Worm (Caenorhabditis elegans) whole organism, L3 larva: ENCODE results near the gene T23G7.3.

ENCODE experiments used
- ZK546.5 ChIP-seq: sonication (generic microtip); optimal IDR thresholded peaks from 2 replicates; lab custom pipeline; 2017; ENCODE audit warnings: missing biosample characterization, missing genetic modification characterization
- aly-2 ChIP-seq: fragments of 150-350 bp; optimal IDR thresholded peaks from 2 replicates; lab custom pipeline; 2014; ENCODE audit warnings: missing biosample characterization, missing genetic modification characterization
- ama-1 ChIP-seq: fragments of 150-350 bp; optimal IDR thresholded peaks from 2 replicates; lab custom pipeline; 2018
- ceh-16 ChIP-seq: sonication (generic microtip); optimal IDR thresholded peaks from 2 replicates; lab custom pipeline; 2017; ENCODE audit warnings: missing biosample characterization, missing genetic modification characterization
- ceh-28 ChIP-seq: fragments of 150-350 bp; optimal IDR thresholded peaks from 2 replicates; lab custom pipeline; 2014; ENCODE audit warnings: missing biosample characterization, missing genetic modification reagents, missing genetic modification characterization
- ceh-82 ChIP-seq: fragments of 150-350 bp; optimal IDR thresholded peaks from 2 replicates; lab custom pipeline; 2014; ENCODE audit warnings: missing biosample characterization, missing genetic modification characterization
- ceh-9 ChIP-seq: sonication (generic microtip); optimal IDR thresholded peaks from 2 replicates; lab custom pipeline; 2018; ENCODE audit warnings: missing biosample characterization, missing genetic modification characterization
- elt-1 ChIP-seq: fragments of 150-350 bp; optimal IDR thresholded peaks from 2 replicates; lab custom pipeline; 2014; ENCODE audit warnings: missing biosample characterization, missing genetic modification characterization
- elt-2 ChIP-seq: sonication (generic microtip); optimal IDR thresholded peaks from 2 replicates; lab custom pipeline; 2016; ENCODE audit warnings: missing genetic modification reagents, mild to moderate bottlenecking, missing genetic modification characterization, missing compliant biosample characterization
- elt-3 ChIP-seq, 3 experiments: fragments of 150-350 bp in 1 of 3; sonication (generic microtip) in 2 of 3; optimal IDR thresholded peaks; 2 replicates in 2 of 3; 4 replicates in 1 of 3; lab custom pipeline; 2014 to 2017; ENCODE audit warnings: missing biosample characterization in 3 of 3, missing genetic modification characterization in 3 of 3
- fos-1 ChIP-seq: fragments of 150-350 bp; optimal IDR thresholded peaks from 2 replicates; lab custom pipeline; 2014; ENCODE audit warnings: missing biosample characterization, missing genetic modification characterization
- lin-15B ChIP-seq: fragments of 150-350 bp; optimal IDR thresholded peaks from 2 replicates; lab custom pipeline; 2014; ENCODE audit warnings: missing biosample characterization, missing genetic modification characterization
- lin-39 ChIP-seq: fragments of 150-350 bp; optimal IDR thresholded peaks from 2 replicates; lab custom pipeline; 2018; ENCODE audit warnings: missing biosample characterization, missing genetic modification reagents, missing genetic modification characterization
- lsy-12 ChIP-seq: sonication (generic microtip); optimal IDR thresholded peaks from 2 replicates; lab custom pipeline; 2016; ENCODE audit warnings: mild to moderate bottlenecking, missing genetic modification characterization, missing compliant biosample characterization
- mdl-1 ChIP-seq: fragments of 150-350 bp; optimal IDR thresholded peaks from 2 replicates; lab custom pipeline; 2014; ENCODE audit warnings: missing biosample characterization, missing genetic modification characterization
- nfya-1 ChIP-seq: sonication (generic microtip); optimal IDR thresholded peaks from 2 replicates; lab custom pipeline; 2017; ENCODE audit warnings: missing genetic modification characterization, mild to moderate bottlenecking, missing compliant biosample characterization, antibody characterized with exemption, moderate library complexity; ENCODE audit not compliant: insufficient read depth
- nhr-11 ChIP-seq: fragments of 150-350 bp; optimal IDR thresholded peaks from 2 replicates; lab custom pipeline; 2014; ENCODE audit warnings: missing biosample characterization, missing genetic modification characterization
- nhr-23 ChIP-seq: fragments of 150-350 bp; optimal IDR thresholded peaks from 2 replicates; lab custom pipeline; 2014; ENCODE audit warnings: missing biosample characterization, missing genetic modification reagents, missing genetic modification characterization
- nhr-237 ChIP-seq: fragments of 150-350 bp; optimal IDR thresholded peaks from 2 replicates; lab custom pipeline; 2014; ENCODE audit warnings: missing biosample characterization, missing genetic modification characterization
- nhr-25 ChIP-seq: sonication (generic microtip); optimal IDR thresholded peaks from 2 replicates; lab custom pipeline; 2017; ENCODE audit warnings: missing biosample characterization, missing genetic modification characterization
- nhr-28 ChIP-seq: fragments of 150-350 bp; optimal IDR thresholded peaks from 2 replicates; lab custom pipeline; 2014; ENCODE audit warnings: missing biosample characterization, missing genetic modification characterization
- nhr-43 ChIP-seq: sonication (generic microtip); optimal IDR thresholded peaks from 2 replicates; lab custom pipeline; 2016; ENCODE audit warnings: mild to moderate bottlenecking, missing genetic modification characterization, missing compliant biosample characterization; ENCODE audit not compliant: poor library complexity, severe bottlenecking
- nhr-67 ChIP-seq: fragments of 150-350 bp; optimal IDR thresholded peaks from 2 replicates; lab custom pipeline; 2014; ENCODE audit warnings: missing biosample characterization, missing genetic modification characterization
- nhr-76 ChIP-seq: fragments of 150-350 bp; sonication (generic microtip); optimal IDR thresholded peaks from 5 replicates; lab custom pipeline; 2014; ENCODE audit warnings: missing biosample characterization, missing genetic modification characterization
- nhr-77 ChIP-seq: fragments of 150-350 bp; optimal IDR thresholded peaks from 2 replicates; lab custom pipeline; 2014; ENCODE audit warnings: missing biosample characterization, missing genetic modification characterization
- pha-4 ChIP-seq: fragments of 150-350 bp; optimal IDR thresholded peaks from 2 replicates; lab custom pipeline; 2014; ENCODE audit warnings: missing biosample characterization, missing genetic modification reagents, missing genetic modification characterization
- pqm-1 ChIP-seq: fragments of 150-350 bp; optimal IDR thresholded peaks from 2 replicates; lab custom pipeline; 2017; ENCODE audit warnings: missing biosample characterization, missing genetic modification characterization, inconsistent platforms
- sea-2 ChIP-seq: fragments of 150-350 bp; sonication (generic microtip); optimal IDR thresholded peaks from 4 replicates; lab custom pipeline; 2014; ENCODE audit warnings: missing biosample characterization, missing genetic modification reagents, missing genetic modification characterization
- snpc-4 ChIP-seq: fragments of 150-350 bp; optimal IDR thresholded peaks from 2 replicates; lab custom pipeline; 2014; ENCODE audit warnings: missing biosample characterization, missing genetic modification characterization
- tbx-2 ChIP-seq: sonication (generic microtip); optimal IDR thresholded peaks from 2 replicates; lab custom pipeline; 2016; ENCODE audit warnings: mild to moderate bottlenecking, missing genetic modification characterization, missing compliant biosample characterization
- unc-39 ChIP-seq: sonication (generic microtip); optimal IDR thresholded peaks from 4 replicates; lab custom pipeline; 2017; ENCODE audit warnings: missing biosample characterization, missing genetic modification characterization
- zag-1 ChIP-seq: fragments of 150-350 bp; optimal IDR thresholded peaks from 2 replicates; lab custom pipeline; 2014; ENCODE audit warnings: missing biosample characterization, missing genetic modification characterization
- ztf-11 ChIP-seq: fragments of 150-350 bp; optimal IDR thresholded peaks from 2 replicates; lab custom pipeline; 2014; ENCODE audit warnings: missing biosample characterization, missing genetic modification characterization
- ztf-4 ChIP-seq: fragments of 150-350 bp; optimal IDR thresholded peaks from 2 replicates; lab custom pipeline; 2014; ENCODE audit warnings: missing biosample characterization, missing genetic modification characterization

T23G7.3 gene

DNA sequence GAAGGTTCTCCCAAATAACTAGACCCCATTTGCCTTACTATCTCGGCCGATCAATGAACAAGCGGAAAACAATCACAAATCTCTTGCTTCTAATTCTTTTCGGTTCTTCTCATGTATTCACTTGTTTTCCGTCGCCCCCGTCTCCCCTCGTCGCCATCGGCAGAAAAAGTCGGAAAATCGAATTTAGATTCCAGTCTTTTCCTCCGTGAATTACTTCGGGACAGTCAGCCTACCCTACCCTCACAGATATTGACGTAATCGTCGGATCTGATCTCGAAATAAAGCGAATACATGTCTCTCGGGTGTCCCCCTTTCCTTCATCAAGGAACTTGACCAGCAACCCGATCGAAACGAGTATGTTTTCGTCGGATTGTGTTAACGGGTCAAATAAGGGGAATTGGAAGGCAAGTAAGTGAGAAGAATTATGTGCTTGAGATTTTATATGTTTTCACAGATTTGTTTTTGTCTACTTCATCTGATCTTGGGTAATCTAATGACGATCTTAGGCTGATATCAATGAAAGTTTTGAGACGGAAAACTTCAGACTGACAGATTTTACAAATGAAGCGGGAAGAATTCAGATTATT is 23.0 kb upstream of the T23G7.3 start:
- TF ChIP-seq elt-1 (peak; percentile 60), ceh-82 (no peak), nhr-23 (tag; lab: Kevin White, UChicago) (peak; percentile 78)

DNA sequence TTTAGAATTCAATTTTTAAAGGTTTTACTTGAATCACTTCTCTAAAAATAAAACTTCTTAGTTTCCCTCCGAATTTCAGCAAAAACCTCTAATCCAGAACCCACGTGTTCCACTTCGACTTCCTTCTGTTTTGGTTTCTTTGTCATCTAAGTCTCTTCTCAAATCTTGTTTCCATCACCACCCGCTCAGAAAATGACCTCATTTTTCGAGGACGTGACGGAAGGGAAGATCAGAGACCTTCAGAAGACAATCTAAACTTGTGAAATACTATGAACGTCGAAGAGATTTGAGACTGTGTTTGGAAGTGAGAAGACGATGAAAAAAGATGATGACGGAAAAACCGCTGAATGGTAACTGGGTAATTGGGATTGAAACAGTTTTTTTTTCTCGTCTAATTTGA is 22.0 kb upstream of the T23G7.3 start:
- TF ChIP-seq ceh-16 (tag; lab: Kevin White, UChicago) (no peak), pha-4 (no peak), aly-2 (tag; lab: Kevin White, UChicago) (no peak), elt-1 (peak; percentile 1), nhr-28 (tag; lab: Kevin White, UChicago) (no peak), nhr-11 (tag; lab: Kevin White, UChicago) (no peak), nhr-77 (tag; lab: Kevin White, UChicago) (no peak), lsy-12 (tag; lab: Kevin White, UChicago) (no peak), ama-1 (lab: Kevin White, UChicago) (no peak), unc-39 (tag; lab: Kevin White, UChicago) (no peak), ceh-9 (tag; lab: Kevin White, UChicago) (no peak), tbx-2 (tag; lab: Kevin White, UChicago) (no peak), nhr-43 (tag; lab: Kevin White, UChicago) (no peak), nhr-23 (tag; lab: Kevin White, UChicago) (peak; percentile 83), ztf-4 (no peak), ceh-28 (tag; lab: Kevin White, UChicago) (no peak), elt-3 (tag; optimal IDR thresholded peaks at IDR 0.05; lab: Kevin White, UChicago) (no peak), lin-15B (tag; lab: Kevin White, UChicago) (no peak), nhr-25 (tag; lab: Kevin White, UChicago) (peak; percentile 75), ceh-82 (no peak), ztf-11 (tag; lab: Kevin White, UChicago) (no peak), nfya-1 (tag; lab: Kevin White, UChicago) (no peak)
- TF ChIP-seq, all 47 proteins: peak for 3

DNA sequence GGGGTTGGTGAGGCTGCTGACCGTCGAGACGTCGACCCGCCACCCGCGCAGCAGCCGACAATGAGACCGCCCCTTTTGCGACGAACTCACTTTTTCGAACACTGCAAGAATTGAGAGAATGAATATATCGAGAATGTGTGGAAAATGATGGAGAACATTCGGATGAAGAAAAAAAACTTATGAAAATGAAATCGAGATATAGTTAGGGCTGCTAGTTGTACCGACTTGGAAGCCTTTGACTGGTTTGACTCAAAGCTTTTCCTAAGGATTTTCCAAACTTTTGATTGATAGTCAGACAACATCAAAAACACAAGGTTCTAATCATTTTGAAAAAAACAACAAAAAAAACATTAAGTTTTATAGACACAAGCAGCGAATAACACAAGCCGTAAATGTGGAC is 20.8 kb upstream of the T23G7.3 start, which contains the start of gene sym-2:
TSS of gene sym-2 (minus strand) at position 101 of the 400 bp plus-strand sequence.
- TF ChIP-seq unc-39 (tag; lab: Kevin White, UChicago) (no peak), nhr-23 (tag; lab: Kevin White, UChicago) (peak; percentile 40), ama-1 (lab: Kevin White, UChicago) (no peak), nhr-67 (tag; lab: Kevin White, UChicago) (no peak), lin-39 (no peak), snpc-4 (tag; lab: Kevin White, UChicago) (no peak), nhr-76 (tag; lab: Kevin White, UChicago) (no peak), mdl-1 (tag; lab: Kevin White, UChicago) (no peak), nhr-237 (tag; lab: Kevin White, UChicago) (no peak), aly-2 (tag; lab: Kevin White, UChicago) (no peak), elt-2 (tag; lab: Kevin White, UChicago) (no peak), nhr-25 (tag; lab: Kevin White, UChicago) (peak; percentile 23), pqm-1 (tag; lab: Kevin White, UChicago) (no peak), zag-1 (tag; lab: Kevin White, UChicago) (no peak), fos-1 (no peak), ZK546.5 (tag; lab: Kevin White, UChicago) (no peak)

DNA sequence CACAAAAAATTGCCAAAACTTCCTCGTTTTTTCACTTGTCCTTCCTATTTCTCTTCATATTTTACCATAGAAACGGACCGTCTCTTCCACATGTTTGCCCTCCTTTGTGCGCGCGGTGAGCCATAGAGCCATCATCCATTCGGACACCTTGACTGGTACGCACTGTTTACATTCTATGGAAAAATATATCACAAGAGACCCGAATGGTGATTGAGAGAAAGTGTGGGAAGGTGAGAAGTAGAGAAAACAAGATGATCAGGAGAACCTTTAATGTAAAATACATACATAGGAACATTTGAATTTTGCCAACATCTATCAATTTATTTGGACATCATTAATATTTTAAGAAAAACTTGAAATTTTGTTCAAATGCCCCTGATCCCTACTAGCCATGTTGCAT is 18.3 kb upstream of the T23G7.3 start:
- TF ChIP-seq ama-1 (lab: Kevin White, UChicago), result no peak
- no peak for TF ChIP-seq ceh-82
- no peak for TF ChIP-seq zag-1 (tag; lab: Kevin White, UChicago)
- TF ChIP-seq ztf-11 (tag; lab: Kevin White, UChicago), result no peak
- peak; percentile 95 for TF ChIP-seq pha-4
- no peak for TF ChIP-seq ZK546.5 (tag; lab: Kevin White, UChicago)

DNA sequence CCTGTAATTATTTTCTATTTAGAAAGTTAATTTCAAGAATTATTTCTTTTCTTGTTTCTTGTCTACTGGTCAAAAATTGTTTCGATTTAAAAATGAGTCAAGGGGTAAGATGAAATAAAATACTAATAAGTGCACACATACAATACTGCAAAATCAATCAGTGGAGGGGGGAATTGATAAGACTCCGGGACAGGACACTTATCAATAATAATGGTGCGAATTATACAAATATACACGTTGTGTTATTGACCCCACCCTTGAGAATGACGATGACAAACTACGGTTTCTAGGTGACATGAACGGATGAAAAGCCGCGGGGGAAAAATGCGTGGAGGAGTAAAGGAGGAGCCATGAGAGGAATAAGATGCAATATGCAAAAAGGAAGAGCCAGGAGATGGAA is 13.5 kb upstream of the T23G7.3 start:
- TF ChIP-seq elt-2 (tag; lab: Kevin White, UChicago) (peak; percentile 60), pha-4 (peak; percentile 48), ceh-82 (no peak), elt-3 (tag; optimal IDR thresholded peaks at IDR 0.05; lab: Kevin White, UChicago) (no peak), sea-2 (GFP tag; lab: Kevin White, UChicago) (no peak), pqm-1 (tag; lab: Kevin White, UChicago) (peak; percentile 51), ztf-4 (no peak)
